Fruit fly (Drosophila melanogaster): ENCODE measurements around the gene CG46025.

DNA sequence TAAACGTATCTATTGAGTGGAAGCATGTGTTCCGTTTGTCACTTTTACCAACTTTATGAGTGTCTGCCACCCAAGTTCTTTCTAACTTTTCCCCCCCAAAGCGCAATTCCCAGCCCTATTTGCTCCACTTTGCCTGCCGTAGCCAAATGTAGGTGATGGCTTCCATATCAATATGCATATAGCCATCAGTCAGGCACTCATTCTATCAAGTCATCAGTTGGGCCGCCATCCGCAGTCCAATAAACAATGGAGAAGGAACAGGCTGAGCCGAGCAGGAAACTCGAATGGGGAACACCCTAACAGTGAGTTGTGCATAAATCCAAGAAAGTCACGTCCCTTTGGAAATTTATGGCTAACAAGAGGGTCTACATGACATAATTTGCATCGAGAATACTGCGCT lies 53.6 kb downstream of the CG46025 start:
- TF ChIP-seq CG14711 (tag; optimal IDR thresholded peaks at IDR 0.05) (no peak), kay (GFP tag; ENCODE audit: borderline replicate concordance) (no peak), toe (GFP tag; optimal IDR thresholded peaks at IDR 0.05) (no peak), CG12768 (GFP tag; optimal IDR thresholded peaks at IDR 0.05) (no peak), CG11617 (GFP tag; optimal IDR thresholded peaks at IDR 0.05) (no peak), cic (GFP tag; optimal IDR thresholded peaks at IDR 0.05) (no peak), tj (GFP tag; optimal IDR thresholded peaks at IDR 0.05) (no peak)

All from whole organism, adult.